Fruit fly (Drosophila melanogaster): ENCODE data around the gene Lint-1.
A peak's percentile ranks its signal among the peaks of the same experiment; 100 is the strongest.

The Lint-1 gene

dm6 chrX:11149201-11149600, at the start of gene Lint-1 (continued):
- TF ChIP-seq CG17328 (GFP tag; IDR thresholded peaks at IDR 0.05) (no peak), ase (GFP tag; IDR thresholded peaks at IDR 0.05) (no peak), CG12659 (GFP tag; optimal IDR thresholded peaks at IDR 0.05) (no peak), Sry-β (GFP tag; optimal IDR thresholded peaks at IDR 0.05) (no peak), CG15479 (GFP tag; optimal IDR thresholded peaks at IDR 0.05) (peak; percentile 39), hkb (optimal IDR thresholded peaks at IDR 0.05) (no peak), hkb (GFP tag; IDR thresholded peaks at IDR 0.05) (peak; percentile 14; the same call in 1 of the 2 replicates), tgo (GFP tag; IDR thresholded peaks at IDR 0.05) (no peak), cad (GFP tag; optimal IDR thresholded peaks at IDR 0.05) (no peak), ftz-f1 (GFP tag; optimal IDR thresholded peaks at IDR 0.05) (no peak), Nf-YA (GFP tag; IDR thresholded peaks at IDR 0.05) (no peak), CG8281 (tag; optimal IDR thresholded peaks at IDR 0.05) (no peak), CG32532 (GFP tag; IDR thresholded peaks at IDR 0.05) (no peak), H2.0 (GFP tag; IDR thresholded peaks at IDR 0.05) (0 out of 2 replicates have a peak, but pooled peaks have one; percentile 31), hth (optimal IDR thresholded peaks at IDR 0.05) (no peak), CG11504 (tag; optimal IDR thresholded peaks at IDR 0.05) (peak; percentile 15), Dref (GFP tag; IDR thresholded peaks at IDR 0.05) (no peak), CG14441 (GFP tag; IDR thresholded peaks at IDR 0.05) (0 out of 2 replicates have a peak, but pooled peaks have one; percentile 38), CG16863 (GFP tag; optimal IDR thresholded peaks at IDR 0.05) (no peak), CG32767 (GFP tag; IDR thresholded peaks at IDR 0.05) (no peak), Lim3 (GFP tag; IDR thresholded peaks at IDR 0.05) (no peak), CG1529 (GFP tag; optimal IDR thresholded peaks at IDR 0.05) (no peak), dpn (GFP tag; optimal IDR thresholded peaks at IDR 0.05) (peak in 1 of 2 experiments; percentile 40), seq (GFP tag; IDR thresholded peaks at IDR 0.05) (0 out of 2 replicates have a peak, but pooled peaks have one; percentile 25), Doc3 (GFP tag; IDR thresholded peaks at IDR 0.05; ENCODE audit: partially characterized antibody) (no peak), ato (GFP tag; IDR thresholded peaks at IDR 0.05; ENCODE audit: partially characterized antibody) (no peak), BtbVII (GFP tag; optimal IDR thresholded peaks at IDR 0.05) (no peak), CG4707 (GFP tag; optimal IDR thresholded peaks at IDR 0.05) (no peak), CG11723 (GFP tag; optimal IDR thresholded peaks at IDR 0.05) (peak; percentile 18), CG6765 (GFP tag; optimal IDR thresholded peaks at IDR 0.05) (no peak), mam (GFP tag; optimal IDR thresholded peaks at IDR 0.05) (peak; percentile 24), crol (GFP tag; IDR thresholded peaks at IDR 0.05) (no peak), CG6175 (GFP tag; IDR thresholded peaks at IDR 0.05) (no peak), CG9876 (GFP tag; optimal IDR thresholded peaks at IDR 0.05) (no peak), CG13624 (GFP tag; optimal IDR thresholded peaks at IDR 0.05) (peak; percentile 23), HLH4C (GFP tag; IDR thresholded peaks at IDR 0.05; ENCODE audit: partially characterized antibody) (no peak), amos (GFP tag; IDR thresholded peaks at IDR 0.05; ENCODE audit: partially characterized antibody) (no peak), CG9797 (GFP tag; optimal IDR thresholded peaks at IDR 0.05) (no peak), twi (tag; optimal IDR thresholded peaks at IDR 0.05) (no peak), Taf1 (GFP tag; IDR thresholded peaks at IDR 0.05) (no peak), CG8924 (tag; optimal IDR thresholded peaks at IDR 0.05) (no peak), CG2199 (GFP tag; IDR thresholded peaks at IDR 0.05) (no peak), sisA (GFP tag; IDR thresholded peaks at IDR 0.05) (peak; percentile 26; the same call in 1 of the 2 replicates), Xrp1 (GFP tag; IDR thresholded peaks at IDR 0.05) (peak; percentile 28; the same call in 1 of the 2 replicates), klu (GFP tag; IDR thresholded peaks at IDR 0.05) (no peak), Camta (GFP tag; optimal IDR thresholded peaks at IDR 0.05) (peak; percentile 26), Rfx (GFP tag; IDR thresholded peaks at IDR 0.05) (0 out of 2 replicates have a peak, but pooled peaks have one; percentile 33), CG18011 (GFP tag; optimal IDR thresholded peaks at IDR 0.05) (no peak), phol (tag; optimal IDR thresholded peaks at IDR 0.05) (peak; percentile 11), CkIIα-i1 (GFP tag; IDR thresholded peaks at IDR 0.05) (no peak), CG17186 (GFP tag; optimal IDR thresholded peaks at IDR 0.05) (no peak), dm (GFP tag; optimal IDR thresholded peaks at IDR 0.05) (peak; percentile 32)

Measured in whole organism, embryonic.